Fruit fly (Drosophila melanogaster): Measurements from ENCODE around the gene CG42637.
A peak's percentile ranks its signal among the peaks of the same experiment; 100 is the strongest.

Gene CG42637

dm6 chr3L:19834143-19834794 is 40.9 kb upstream of the CG42637 start, which contains the start of the genes trc and CG32221 (continued):
- TF ChIP-seq unpg (GFP tag; optimal IDR thresholded peaks at IDR 0.05) (no peak), wdn (GFP tag; IDR thresholded peaks at IDR 0.05) (no peak), CG17912 (GFP tag; optimal IDR thresholded peaks at IDR 0.05) (peak; percentile 91), Side (GFP tag; optimal IDR thresholded peaks at IDR 0.05) (peak; percentile 46), CG4424 (GFP tag; optimal IDR thresholded peaks at IDR 0.05) (peak; percentile 44), CG9797 (GFP tag; optimal IDR thresholded peaks at IDR 0.05) (peak; percentile 12), CG4404 (GFP tag; IDR thresholded peaks at IDR 0.05) (no peak), Myb (GFP tag; optimal IDR thresholded peaks at IDR 0.05) (peak; percentile 4), HLH3B (GFP tag; IDR thresholded peaks at IDR 0.05) (peak; percentile 42; the same call in 1 of the 2 replicates), Med (GFP tag) (peak; percentile 82), pan (optimal IDR thresholded peaks at IDR 0.05) (no peak), pan (GFP tag; optimal IDR thresholded peaks at IDR 0.05 in 1 of 2, IDR thresholded peaks at IDR 0.05 in 1 of 2) (peak in 1 of 2 experiments; percentile 7), odd (GFP tag; optimal IDR thresholded peaks at IDR 0.05) (no peak), Spps (tag; optimal IDR thresholded peaks at IDR 0.05) (no peak), Atf6 (GFP tag; IDR thresholded peaks at IDR 0.05) (no peak), bsh (GFP tag; optimal IDR thresholded peaks at IDR 0.05) (no peak), CG6854 (GFP tag; optimal IDR thresholded peaks at IDR 0.05) (no peak), gcm (GFP tag; optimal IDR thresholded peaks at IDR 0.05) (no peak), caup (GFP tag; optimal IDR thresholded peaks at IDR 0.05; ENCODE audit: severe bottlenecking) (no peak), CG7786 (GFP tag; optimal IDR thresholded peaks at IDR 0.05) (no peak), Ssrp (tag; optimal IDR thresholded peaks at IDR 0.05) (no peak), Lpt (GFP tag; optimal IDR thresholded peaks at IDR 0.05) (no peak), croc (GFP tag; conservative IDR thresholded peaks at IDR 0.05) (no peak), CG11456 (GFP tag; IDR thresholded peaks at IDR 0.05) (peak; percentile 57; the same call in 2 of the 3 replicates), CG16863 (GFP tag; optimal IDR thresholded peaks at IDR 0.05) (no peak), CG18764 (GFP tag; optimal IDR thresholded peaks at IDR 0.05) (peak; percentile 24), repo (GFP tag; optimal IDR thresholded peaks at IDR 0.05) (no peak), fu2 (GFP tag; optimal IDR thresholded peaks at IDR 0.05) (no peak), Dip2 (GFP tag; IDR thresholded peaks at IDR 0.05) (no peak), CG10321 (GFP tag; IDR thresholded peaks at IDR 0.05) (peak; percentile 21; the same call in 1 of the 2 replicates), CG16779 (GFP tag; IDR thresholded peaks at IDR 0.05) (no peak), gcm2 (GFP tag; optimal IDR thresholded peaks at IDR 0.05) (no peak), eyg (GFP tag; optimal IDR thresholded peaks at IDR 0.05) (no peak), seq (GFP tag; IDR thresholded peaks at IDR 0.05) (peak; percentile 48; the same call in 1 of the 2 replicates), CG34376 (GFP tag; optimal IDR thresholded peaks at IDR 0.05) (peak; percentile 53), Hmr (GFP tag; optimal IDR thresholded peaks at IDR 0.05) (no peak), CG13775 (GFP tag; optimal IDR thresholded peaks at IDR 0.05) (peak; percentile 65), ind (GFP tag; optimal IDR thresholded peaks at IDR 0.05) (no peak), hb (GFP tag; IDR thresholded peaks at IDR 0.05; ENCODE audit: partially characterized antibody) (peak; percentile 54; the same call in 1 of the 3 replicates), CG15011 (GFP tag; optimal IDR thresholded peaks at IDR 0.05) (no peak), zfh1 (GFP tag; IDR thresholded peaks at IDR 0.05) (peak; percentile 52; the same call in 2 of the 3 replicates), Dbx (GFP tag; IDR thresholded peaks at IDR 0.05) (peak; percentile 39; the same call in 1 of the 3 replicates), CG1024 (GFP tag; IDR thresholded peaks at IDR 0.05) (no peak), CG10462 (GFP tag; optimal IDR thresholded peaks at IDR 0.05) (no peak)
